Fruit fly (Drosophila melanogaster) S2 (cell line): Measurements from ENCODE around the gene CLIP-190.

Source experiments
- CG8478 ChIP-seq: fragments of >200 bp; optimal IDR thresholded peaks from 2 replicates; lab custom pipeline; 2018
- CTCF ChIP-seq, 2 experiments: fragments of >200 bp; optimal IDR thresholded peaks; 2 replicates each; lab custom pipeline; 2018

DNA sequence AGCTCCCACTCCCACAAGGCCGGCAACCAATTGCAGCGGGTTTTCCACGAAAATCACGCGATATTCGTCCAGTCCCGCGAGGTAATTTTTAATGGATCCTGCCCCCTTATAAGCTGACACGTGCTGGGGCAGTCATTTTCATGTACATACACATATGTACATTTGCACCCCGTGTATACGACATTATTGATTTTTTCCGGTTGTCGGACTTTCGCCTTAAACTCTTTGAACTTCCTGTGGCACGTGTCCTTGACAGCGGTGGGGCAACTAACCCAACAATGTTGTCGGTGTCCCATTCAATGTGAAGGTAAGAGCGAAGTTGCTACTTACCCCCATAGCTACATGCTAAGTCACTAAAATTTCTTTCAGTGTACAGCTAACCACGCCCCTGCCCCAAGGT is 67.6 kb downstream of the CLIP-190 start:
- no peak for TF ChIP-seq CTCF (optimal IDR thresholded peaks at IDR 0.05; lab: Kevin White, UChicago)
- no peak for TF ChIP-seq CG8478 (lab: Kevin White, UChicago)
